Fruit fly (Drosophila melanogaster): ENCODE data around the gene gcm2.

gcm2 gene

dm6 chr2L:9616654-9617053 is 8.3 kb downstream of the gcm2 start (continued):
- peak; percentile 52; the same call in 2 of the 3 replicates for TF ChIP-seq otp (GFP tag; IDR thresholded peaks at IDR 0.05)
- TF ChIP-seq CG1233 (GFP tag; optimal IDR thresholded peaks at IDR 0.05), result no peak
- no peak; the same call in 2 of the 3 replicates for TF ChIP-seq Optix (GFP tag; IDR thresholded peaks at IDR 0.05)
- no peak for TF ChIP-seq Hr39 (optimal IDR thresholded peaks at IDR 0.05)
- TF ChIP-seq Hsf (GFP tag; optimal IDR thresholded peaks at IDR 0.05), result peak; percentile 38
- TF ChIP-seq CG9215 (GFP tag; IDR thresholded peaks at IDR 0.05), result 0 out of 2 replicates have a peak, but pooled peaks have one; percentile 16
- no peak for TF ChIP-seq pb (GFP tag; optimal IDR thresholded peaks at IDR 0.05)
- no peak for TF ChIP-seq tio (GFP tag; optimal IDR thresholded peaks at IDR 0.05)

- TF ChIP-seq dan (GFP tag; IDR thresholded peaks at IDR 0.05) (no peak), CG2889 (GFP tag; IDR thresholded peaks at IDR 0.05) (no peak), CG8478 (optimal IDR thresholded peaks at IDR 0.05) (no peak), dm (GFP tag; optimal IDR thresholded peaks at IDR 0.05) (no peak), HmgD (GFP tag; optimal IDR thresholded peaks at IDR 0.05) (no peak), CG4854 (GFP tag; optimal IDR thresholded peaks at IDR 0.05) (no peak), bab2 (GFP tag; optimal IDR thresholded peaks at IDR 0.05) (no peak), hb (GFP tag; IDR thresholded peaks at IDR 0.05; ENCODE audit: partially characterized antibody) (no peak), CG12659 (GFP tag; optimal IDR thresholded peaks at IDR 0.05) (peak; percentile 5), CG1024 (GFP tag; IDR thresholded peaks at IDR 0.05) (no peak), CG15269 (tag; optimal IDR thresholded peaks at IDR 0.05) (peak; percentile 42), mam (GFP tag; optimal IDR thresholded peaks at IDR 0.05) (no peak), Sry-δ (GFP tag; optimal IDR thresholded peaks at IDR 0.05) (no peak), CG8290 (GFP tag; optimal IDR thresholded peaks at IDR 0.05) (no peak), CG8290 (tag; optimal IDR thresholded peaks at IDR 0.05) (no peak), dmrt99B (tag; optimal IDR thresholded peaks at IDR 0.05) (peak; percentile 57), row (GFP tag; IDR thresholded peaks at IDR 0.05) (peak; percentile 45), Neu2 (GFP tag; optimal IDR thresholded peaks at IDR 0.05; ENCODE audit: borderline replicate concordance) (no peak), Asciz (GFP tag; optimal IDR thresholded peaks at IDR 0.05) (peak; percentile 38), CG2678 (tag; optimal IDR thresholded peaks at IDR 0.05) (peak; percentile 48), Spps (tag; optimal IDR thresholded peaks at IDR 0.05) (no peak), CG12299 (tag; optimal IDR thresholded peaks at IDR 0.05) (no peak), Meics (GFP tag; optimal IDR thresholded peaks at IDR 0.05) (peak; percentile 11), jigr1 (GFP tag; IDR thresholded peaks at IDR 0.05) (no peak), D (optimal IDR thresholded peaks at IDR 0.05) (no peak), D (GFP tag; optimal IDR thresholded peaks at IDR 0.05) (no peak), CG14441 (GFP tag; IDR thresholded peaks at IDR 0.05) (no peak), Sox102F (GFP tag; optimal IDR thresholded peaks at IDR 0.05) (peak; percentile 59), CG9727 (GFP tag; optimal IDR thresholded peaks at IDR 0.05) (no peak), Fer1 (GFP tag; optimal IDR thresholded peaks at IDR 0.05) (peak; percentile 55), bsh (GFP tag; optimal IDR thresholded peaks at IDR 0.05) (no peak), Sox100B (GFP tag; optimal IDR thresholded peaks at IDR 0.05) (peak; percentile 31), CG6175 (GFP tag; IDR thresholded peaks at IDR 0.05) (no peak), knrl (GFP tag; IDR thresholded peaks at IDR 0.05; ENCODE audit: partially characterized antibody) (no peak), danr (GFP tag; IDR thresholded peaks at IDR 0.05) (no peak), vvl (GFP tag; IDR thresholded peaks at IDR 0.05) (0 out of 2 replicates have a peak, but pooled peaks have one; percentile 25), ind (GFP tag; optimal IDR thresholded peaks at IDR 0.05) (peak; percentile 3), CG11085 (GFP tag; IDR thresholded peaks at IDR 0.05) (no peak), CG9609 (GFP tag; optimal IDR thresholded peaks at IDR 0.05) (no peak), CG17385 (GFP tag; optimal IDR thresholded peaks at IDR 0.05) (peak; percentile 26), Sin3A (optimal IDR thresholded peaks at IDR 0.05) (no peak), CG15479 (GFP tag; optimal IDR thresholded peaks at IDR 0.05) (no peak), CG11560 (tag; IDR thresholded peaks at IDR 0.05) (no peak), Ets97D (GFP tag; optimal IDR thresholded peaks at IDR 0.05) (no peak)
Measured at dm6 chr2L:9617908-9618307, 9.5 kb downstream of the gcm2 start.

Data from whole organism, embryonic.